Fruit fly (Drosophila melanogaster): ENCODE results near the gene Pvf2.

DNA sequence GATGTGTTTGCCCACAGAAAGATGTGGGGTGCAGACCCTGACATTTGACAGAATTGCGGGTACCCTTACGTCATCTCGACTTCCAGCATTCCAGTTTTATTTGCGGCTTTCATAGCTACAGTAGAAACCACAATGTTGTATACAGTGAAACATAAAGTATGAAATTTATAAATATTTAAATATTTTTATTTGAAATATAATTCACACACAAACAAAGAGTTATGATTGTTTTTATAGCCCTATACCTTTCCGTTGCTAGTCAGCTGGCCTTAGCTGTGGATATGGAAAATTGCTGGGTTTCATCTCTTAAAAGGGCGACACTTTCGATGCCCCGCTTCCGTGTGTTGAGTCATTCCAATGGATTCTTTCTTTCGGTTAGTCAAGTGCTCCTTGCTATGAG is 6.5 kb upstream of the Pvf2 start:
- TF ChIP-seq CTCF (optimal IDR thresholded peaks at IDR 0.05) (no peak), CG8478 (optimal IDR thresholded peaks at IDR 0.05) (no peak)
